Fruit fly (Drosophila melanogaster): ENCODE results near the gene Cpsf6.

The Cpsf6 gene

dm6 chr3L:8306880-8307279 lies 8.4 kb downstream of the Cpsf6 start, which contains the start of gene Gr66a:
Gene Gr66a (minus strand): TSS chr3L:8306980.
- no peak for TF ChIP-seq sqz (GFP tag; optimal IDR thresholded peaks at IDR 0.05)
- TF ChIP-seq Fer3 (tag; optimal IDR thresholded peaks at IDR 0.05), result no peak
- no peak for TF ChIP-seq danr (GFP tag; IDR thresholded peaks at IDR 0.05)
- TF ChIP-seq chinmo (GFP tag; IDR thresholded peaks at IDR 0.05; ENCODE audit: partially characterized antibody), result no peak
- TF ChIP-seq CG4328 (GFP tag; optimal IDR thresholded peaks at IDR 0.05), result no peak
- no peak for TF ChIP-seq Gsc (GFP tag; IDR thresholded peaks at IDR 0.05)
- TF ChIP-seq CG4820 (GFP tag; optimal IDR thresholded peaks at IDR 0.05), result no peak
- TF ChIP-seq CG5953 (GFP tag; IDR thresholded peaks at IDR 0.05), result no peak
- TF ChIP-seq CG12942 (GFP tag; optimal IDR thresholded peaks at IDR 0.05), result no peak
- TF ChIP-seq Lhr (GFP tag; optimal IDR thresholded peaks at IDR 0.05), result no peak
- no peak for TF ChIP-seq CG2120 (GFP tag; optimal IDR thresholded peaks at IDR 0.05)
- TF ChIP-seq CG13775 (GFP tag; optimal IDR thresholded peaks at IDR 0.05), result no peak

dm6 chr3L:8303912-8304311 lies 11.4 kb downstream of the Cpsf6 start, which contains the start of the genes CG7194 and Sbp2:
Gene CG7194 (minus strand): TSS chr3L:8304059.
Gene Sbp2 (plus strand): TSS chr3L:8304157.
- TF ChIP-seq fru (optimal IDR thresholded peaks at IDR 0.05), result no peak
- peak; percentile 18 for TF ChIP-seq CG2120 (GFP tag; optimal IDR thresholded peaks at IDR 0.05)
- TF ChIP-seq MESR4 (GFP tag; optimal IDR thresholded peaks at IDR 0.05), result peak; percentile 47
- TF ChIP-seq CG4617 (GFP tag; optimal IDR thresholded peaks at IDR 0.05; ENCODE audit: borderline replicate concordance), result peak; percentile 20
- TF ChIP-seq Scr (GFP tag; IDR thresholded peaks at IDR 0.05; ENCODE audit: partially characterized antibody), result peak; percentile 10; the same call in 1 of the 2 replicates
- TF ChIP-seq Gsc (GFP tag; IDR thresholded peaks at IDR 0.05), result no peak
- no peak for TF ChIP-seq CG1647 (GFP tag; optimal IDR thresholded peaks at IDR 0.05)
- TF ChIP-seq Dll (GFP tag; IDR thresholded peaks at IDR 0.05; ENCODE audit: partially characterized antibody), result peak; percentile 37; the same call in 1 of the 4 replicates
- TF ChIP-seq row (GFP tag; IDR thresholded peaks at IDR 0.05), result peak; percentile 23; the same call in 1 of the 3 replicates
- no peak for TF ChIP-seq pan (optimal IDR thresholded peaks at IDR 0.05)
- peak in 1 of 2 experiments; percentile 15 for TF ChIP-seq pan (GFP tag; optimal IDR thresholded peaks at IDR 0.05 in 1 of 2, IDR thresholded peaks at IDR 0.05 in 1 of 2)
- TF ChIP-seq E2f2 (GFP tag; IDR thresholded peaks at IDR 0.05), result peak; percentile 69
- TF ChIP-seq CG2116 (GFP tag; optimal IDR thresholded peaks at IDR 0.05), result peak; percentile 17
- no peak for TF ChIP-seq Opbp (GFP tag; IDR thresholded peaks at IDR 0.05; ENCODE audit: partially characterized antibody)
- TF ChIP-seq gfzf (GFP tag; optimal IDR thresholded peaks at IDR 0.05), result peak; percentile 16
- TF ChIP-seq CG32532 (GFP tag; IDR thresholded peaks at IDR 0.05), result no peak
- TF ChIP-seq CG2199 (GFP tag; IDR thresholded peaks at IDR 0.05), result peak; percentile 28; the same call in 1 of the 3 replicates
- TF ChIP-seq her (GFP tag; optimal IDR thresholded peaks at IDR 0.05), result no peak
- peak; percentile 39 for TF ChIP-seq CG4360 (GFP tag; IDR thresholded peaks at IDR 0.05)
- TF ChIP-seq MBD-R2 (GFP tag; IDR thresholded peaks at IDR 0.05), result peak; percentile 49
- TF ChIP-seq Med (GFP tag), result peak; percentile 38
- 0 out of 2 replicates have a peak, but pooled peaks have one; percentile 12 for TF ChIP-seq slbo (GFP tag; IDR thresholded peaks at IDR 0.05)
- 0 out of 3 replicates have a peak, but pooled peaks have one; percentile 29 for TF ChIP-seq CG34224 (GFP tag; IDR thresholded peaks at IDR 0.05; ENCODE audit: partially characterized antibody)
- TF ChIP-seq BEAF-32 (GFP tag; optimal IDR thresholded peaks at IDR 0.05), result peak; percentile 32
- 0 out of 2 replicates have a peak, but pooled peaks have one; percentile 17 for TF ChIP-seq CG13287 (GFP tag; IDR thresholded peaks at IDR 0.05; ENCODE audit: partially characterized antibody)
- peak; percentile 1 for TF ChIP-seq nom (GFP tag; optimal IDR thresholded peaks at IDR 0.05)
- peak; percentile 74 for TF ChIP-seq CG10267 (tag; optimal IDR thresholded peaks at IDR 0.05)
- peak; percentile 53 for TF ChIP-seq Dp (GFP tag; optimal IDR thresholded peaks at IDR 0.05)
- TF ChIP-seq bbx (GFP tag; IDR thresholded peaks at IDR 0.05; ENCODE audit: partially characterized antibody), result peak; percentile 7; the same call in 1 of the 2 replicates
- peak; percentile 47 for TF ChIP-seq CTCF (GFP tag; optimal IDR thresholded peaks at IDR 0.05)
- peak; percentile 65 for TF ChIP-seq CG9437 (GFP tag; optimal IDR thresholded peaks at IDR 0.05)
- TF ChIP-seq gce (GFP tag; IDR thresholded peaks at IDR 0.05), result no peak
- TF ChIP-seq Sry-β (GFP tag; optimal IDR thresholded peaks at IDR 0.05), result peak; percentile 44
- peak; percentile 28 for TF ChIP-seq pzg (GFP tag; optimal IDR thresholded peaks at IDR 0.05)
- TF ChIP-seq zfh2 (GFP tag; optimal IDR thresholded peaks at IDR 0.05), result peak; percentile 23
- peak; percentile 64 for TF ChIP-seq Sry-δ (GFP tag; optimal IDR thresholded peaks at IDR 0.05)
- TF ChIP-seq stwl (tag; optimal IDR thresholded peaks at IDR 0.05), result peak; percentile 35
- no peak for TF ChIP-seq stc (GFP tag; IDR thresholded peaks at IDR 0.05)

Measured in whole organism, embryonic.